Worm (Caenorhabditis elegans) whole organism, young adult: Measurements from ENCODE around the gene gst-29.

ENCODE experiments used
- B0261.1 ChIP-seq: sonication (generic microtip); optimal IDR thresholded peaks from 2 replicates; lab custom pipeline; 2016; ENCODE audit warnings: mild to moderate bottlenecking, missing genetic modification characterization, moderate library complexity, missing compliant biosample characterization
- D2030.7 ChIP-seq: fragments of 200-800 bp; sonication (Bioruptor generic); IDR thresholded peaks from 2 replicates; pipeline ENCODE4 v1.3.6; 2022; ENCODE audit warnings: missing genetic modification reagents, missing genetic modification characterization, missing compliant biosample characterization
- F10E7.11 ChIP-seq: sonication (generic microtip); optimal IDR thresholded peaks from 2 replicates; lab custom pipeline; 2017; ENCODE audit warnings: mild to moderate bottlenecking, missing genetic modification characterization, moderate library complexity, missing compliant biosample characterization
- F22D6.2 ChIP-seq: sonication (generic microtip); optimal IDR thresholded peaks from 2 replicates; lab custom pipeline; 2016; ENCODE audit warnings: mild to moderate bottlenecking, missing genetic modification characterization, missing compliant biosample characterization
- F57C9.4 ChIP-seq: sonication (generic microtip); optimal IDR thresholded peaks from 2 replicates; lab custom pipeline; 2017; ENCODE audit warnings: mild to moderate bottlenecking, missing genetic modification characterization, missing compliant biosample characterization
- K11D2.4 ChIP-seq: fragments of 200-800 bp; sonication (Bioruptor generic); IDR thresholded peaks from 2 replicates; pipeline ENCODE4 v1.3.6; 2022; ENCODE audit warnings: missing genetic modification reagents, missing genetic modification characterization, missing compliant biosample characterization
- Y53G8AR.9 ChIP-seq: fragments of 200-800 bp; sonication (Bioruptor generic); conservative IDR thresholded peaks from 2 replicates; pipeline ENCODE4 v1.3.6; 2022; ENCODE audit warnings: missing genetic modification reagents, missing genetic modification characterization, missing compliant biosample characterization
- Y56A3A.18 ChIP-seq: fragments of 200-800 bp; sonication (Bioruptor generic); IDR thresholded peaks from 2 replicates; pipeline ENCODE4 v1.3.6; 2022; ENCODE audit warnings: missing genetic modification reagents, missing genetic modification characterization, missing compliant biosample characterization
- Y95B8A.8 ChIP-seq: fragments of 200-800 bp; sonication (Bioruptor generic); IDR thresholded peaks from 2 replicates; pipeline ENCODE4 v1.3.6; 2022; ENCODE audit warnings: missing genetic modification reagents, missing genetic modification characterization, missing compliant biosample characterization
- attf-5 ChIP-seq: fragments of 200-800 bp; sonication (Bioruptor generic); optimal IDR thresholded peaks from 2 replicates; lab custom pipeline; 2018; ENCODE audit warnings: mild to moderate bottlenecking, missing genetic modification characterization, missing compliant biosample characterization
- bed-2 ChIP-seq: fragments of 200-800 bp; sonication (Bioruptor generic); IDR thresholded peaks from 2 replicates; pipeline ENCODE4 v1.3.6; 2022; ENCODE audit warnings: missing genetic modification reagents, missing genetic modification characterization, missing compliant biosample characterization
- cebp-1 ChIP-seq, 2 experiments: fragments of 200-800 bp in 1 of 2; sonication (Bioruptor generic) in 1 of 2; sonication (generic microtip) in 1 of 2; IDR thresholded peaks in 1 of 2; optimal IDR thresholded peaks in 1 of 2; 2 replicates each; pipeline versions ENCODE4 v1.3.6 to Lab custom; 2017 to 2022; ENCODE audit warnings: missing compliant biosample characterization in 2 of 2, missing genetic modification characterization in 2 of 2, mild to moderate bottlenecking in 1 of 2, missing genetic modification reagents in 1 of 2, moderate library complexity in 1 of 2
- ceh-27 ChIP-seq: fragments of 200-800 bp; sonication (Bioruptor generic); optimal IDR thresholded peaks from 2 replicates; lab custom pipeline; 2018; ENCODE audit warnings: mild to moderate bottlenecking, missing genetic modification characterization, moderate library complexity, missing compliant biosample characterization
- ceh-40 ChIP-seq: fragments of 200-800 bp; sonication (Bioruptor generic); IDR thresholded peaks from 2 replicates; pipeline ENCODE4 v1.3.6; 2022; ENCODE audit warnings: missing genetic modification characterization, missing compliant biosample characterization
- ceh-58 ChIP-seq: fragments of 200-800 bp; sonication (Bioruptor generic); IDR thresholded peaks from 2 replicates; pipeline ENCODE4 v1.3.6; 2022; ENCODE audit warnings: missing genetic modification characterization, missing compliant biosample characterization
- ceh-91 ChIP-seq: fragments of 200-800 bp; sonication (Bioruptor generic); IDR thresholded peaks from 2 replicates; pipeline ENCODE4 v1.3.6; 2022; ENCODE audit warnings: missing genetic modification reagents, missing genetic modification characterization, missing compliant biosample characterization
- die-1 ChIP-seq: sonication (generic microtip); optimal IDR thresholded peaks from 2 replicates; lab custom pipeline; 2016; ENCODE audit warnings: missing genotype, mild to moderate bottlenecking, missing genetic modification characterization, missing compliant biosample characterization
- efl-1 ChIP-seq: fragments of 150-350 bp; optimal IDR thresholded peaks from 2 replicates; lab custom pipeline; 2014; ENCODE audit warnings: missing biosample characterization, missing genetic modification reagents, missing genetic modification characterization
- ekl-4 ChIP-seq: fragments of 200-800 bp; sonication (Bioruptor generic); IDR thresholded peaks from 2 replicates; pipeline ENCODE4 v1.3.6; 2022; ENCODE audit warnings: missing genetic modification reagents, missing genetic modification characterization, missing compliant biosample characterization
- gei-17 ChIP-seq: fragments of 200-800 bp; sonication (Bioruptor generic); optimal IDR thresholded peaks from 2 replicates; lab custom pipeline; 2018; ENCODE audit warnings: mild to moderate bottlenecking, missing genetic modification characterization, missing compliant biosample characterization
- hmg-1.2 ChIP-seq: fragments of 200-800 bp; sonication (Bioruptor generic); IDR thresholded peaks from 2 replicates; pipeline ENCODE4 v1.3.6; 2022; ENCODE audit warnings: missing genetic modification reagents, missing genetic modification characterization, missing compliant biosample characterization
- let-526 ChIP-seq: fragments of 200-800 bp; sonication (Bioruptor generic); IDR thresholded peaks from 2 replicates; pipeline ENCODE4 v1.3.6; 2022; ENCODE audit warnings: missing genetic modification reagents, missing genetic modification characterization, missing compliant biosample characterization
- let-607 ChIP-seq, 2 experiments: fragments of 200-800 bp in 1 of 2; sonication (Bioruptor generic) in 1 of 2; sonication (generic microtip) in 1 of 2; optimal IDR thresholded peaks; 2 replicates each; lab custom pipeline; 2016 to 2018; ENCODE audit warnings: mild to moderate bottlenecking in 2 of 2, missing compliant biosample characterization in 2 of 2, missing genetic modification characterization in 2 of 2, moderate library complexity in 2 of 2, missing genotype in 1 of 2
- lin-54 ChIP-seq: fragments of 200-800 bp; sonication (Bioruptor generic); optimal IDR thresholded peaks from 2 replicates; lab custom pipeline; 2018; ENCODE audit warnings: mild to moderate bottlenecking, missing genetic modification characterization, missing compliant biosample characterization
- mcd-1 ChIP-seq: fragments of 200-800 bp; sonication (Bioruptor generic); IDR thresholded peaks from 2 replicates; pipeline ENCODE4 v1.3.6; 2022; ENCODE audit warnings: missing genetic modification reagents, missing genetic modification characterization, missing compliant biosample characterization
- mel-28 ChIP-seq: sonication (generic microtip); optimal IDR thresholded peaks from 2 replicates; lab custom pipeline; 2016; ENCODE audit warnings: borderline replicate concordance, mild to moderate bottlenecking, missing genetic modification characterization, missing compliant biosample characterization
- mes-4 ChIP-seq: sonication (generic microtip); optimal IDR thresholded peaks from 2 replicates; lab custom pipeline; 2016; ENCODE audit warnings: missing genotype, missing genetic modification characterization, missing compliant biosample characterization
- nhr-80 ChIP-seq: sonication (generic microtip); optimal IDR thresholded peaks from 2 replicates; lab custom pipeline; 2016; ENCODE audit warnings: missing genetic modification characterization, missing compliant biosample characterization
- nhr-90 ChIP-seq: sonication (generic microtip); optimal IDR thresholded peaks from 2 replicates; lab custom pipeline; 2016; ENCODE audit warnings: missing genotype, mild to moderate bottlenecking, missing genetic modification characterization, missing compliant biosample characterization
- pbrm-1 ChIP-seq: fragments of 200-800 bp; sonication (Bioruptor generic); IDR thresholded peaks from 2 replicates; pipeline ENCODE4 v1.3.6; 2022; ENCODE audit warnings: missing genetic modification reagents, missing genetic modification characterization, missing compliant biosample characterization
- rpc-1 ChIP-seq, 2 experiments: fragments of 150-350 bp in 1 of 2; sonication (generic microtip) in 1 of 2; optimal IDR thresholded peaks; 2 replicates each; lab custom pipeline; 2014 to 2018; ENCODE audit warnings: missing biosample characterization in 1 of 2, missing genetic modification characterization in 1 of 2, missing genetic modification reagents in 1 of 2, missing genotype in 1 of 2
- sptf-2 ChIP-seq: fragments of 200-800 bp; sonication (Bioruptor generic); optimal IDR thresholded peaks from 2 replicates; lab custom pipeline; 2018; ENCODE audit warnings: mild to moderate bottlenecking, missing genetic modification characterization, missing compliant biosample characterization
- tbp1 ChIP-seq: fragments of 200-800 bp; sonication (Bioruptor generic); optimal IDR thresholded peaks from 2 replicates; lab custom pipeline; 2018; ENCODE audit warnings: mild to moderate bottlenecking, missing genetic modification characterization, missing compliant biosample characterization
- tbx-9 ChIP-seq: sonication (generic microtip); optimal IDR thresholded peaks from 2 replicates; lab custom pipeline; 2016; ENCODE audit warnings: borderline replicate concordance, missing genetic modification characterization, inconsistent platforms, missing compliant biosample characterization
- tlf-1 ChIP-seq: fragments of 200-800 bp; sonication (Bioruptor generic); optimal IDR thresholded peaks from 2 replicates; lab custom pipeline; 2018; ENCODE audit warnings: mild to moderate bottlenecking, missing genetic modification characterization, missing compliant biosample characterization
- unc-62 ChIP-seq: fragments of 150-350 bp; optimal IDR thresholded peaks from 2 replicates; lab custom pipeline; 2014; ENCODE audit warnings: missing biosample characterization, missing genetic modification reagents, missing genetic modification characterization
- ztf-18 ChIP-seq: sonication (generic microtip); optimal IDR thresholded peaks from 2 replicates; lab custom pipeline; 2016; ENCODE audit warnings: missing genotype, mild to moderate bottlenecking, missing genetic modification characterization, missing compliant biosample characterization
- ztf-22 ChIP-seq: fragments of 200-800 bp; sonication (Bioruptor generic); optimal IDR thresholded peaks from 2 replicates; lab custom pipeline; 2018; ENCODE audit warnings: mild to moderate bottlenecking, missing genetic modification characterization, moderate library complexity, missing compliant biosample characterization
- ztf-25 ChIP-seq: fragments of 200-800 bp; sonication (Bioruptor generic); IDR thresholded peaks from 2 replicates; pipeline ENCODE4 v1.3.6; 2022; ENCODE audit warnings: missing genetic modification reagents, missing genetic modification characterization, missing compliant biosample characterization
- ztf-26 ChIP-seq: sonication (generic microtip); optimal IDR thresholded peaks from 2 replicates; lab custom pipeline; 2017; ENCODE audit warnings: missing genetic modification characterization, missing compliant biosample characterization
- ztf-28 ChIP-seq: fragments of 200-800 bp; sonication (Bioruptor generic); IDR thresholded peaks from 2 replicates; pipeline ENCODE4 v1.3.6; 2022; ENCODE audit warnings: missing genetic modification reagents, missing genetic modification characterization, missing compliant biosample characterization
- ztf-3 ChIP-seq: fragments of 200-800 bp; sonication (Bioruptor generic); optimal IDR thresholded peaks from 2 replicates; lab custom pipeline; 2018; ENCODE audit warnings: mild to moderate bottlenecking, missing genetic modification characterization, missing compliant biosample characterization
- ztf-6 ChIP-seq: fragments of 200-800 bp; sonication (Bioruptor generic); IDR thresholded peaks from 2 replicates; pipeline ENCODE4 v1.3.6; 2022; ENCODE audit warnings: missing genetic modification reagents, missing genetic modification characterization, missing compliant biosample characterization

gst-29 gene

ce11 chrII:15197500-15197899, 27.8 kb upstream of the gst-29 start:
- TF ChIP-seq ztf-26 (tag; lab: Kevin White, UChicago) (no peak), ztf-28 (0 out of 2 replicates have a peak, but pooled peaks have one; percentile 15), ztf-18 (tag; lab: Kevin White, UChicago) (no peak), Y53G8AR.9 (GFP tag; lab: Robert Waterston, UW) (0 out of 2 replicates have a peak, but pooled peaks have one; percentile 42), attf-5 (peak; percentile 37), cebp-1 (GFP tag; IDR thresholded peaks at IDR 0.05; lab: Robert Waterston, UW) (no peak), cebp-1 (tag; optimal IDR thresholded peaks at IDR 0.05; lab: Kevin White, UChicago) (peak; percentile 23), nhr-80 (tag; lab: Kevin White, UChicago) (peak; percentile 77)

DNA sequence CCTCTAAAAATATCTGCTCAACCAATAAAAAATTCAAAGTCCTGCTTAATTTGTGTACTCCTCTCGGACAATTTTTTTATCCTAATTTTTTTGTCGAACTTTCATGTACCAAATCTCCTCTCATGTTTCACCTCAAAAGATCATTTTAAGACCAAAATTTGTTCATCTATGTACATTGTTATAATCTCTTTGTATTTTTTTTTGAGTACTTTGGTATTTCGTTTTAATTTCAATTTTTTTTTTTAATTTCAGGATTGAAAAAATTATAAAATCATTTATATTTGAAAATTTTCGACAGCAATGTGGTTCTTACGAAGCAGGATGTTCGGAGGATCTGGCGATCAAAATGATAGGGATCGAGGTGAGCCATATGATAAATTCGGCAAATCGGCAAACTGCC, 26.8 kb upstream of the gst-29 start, which contains the start of gene spsb-1:
spsb-1 (plus strand) TSS at position 301 of the 400 bp plus-strand sequence.
- no peak for TF ChIP-seq ceh-40 (GFP tag; lab: Robert Waterston, UW)
- no peak for TF ChIP-seq die-1 (tag; lab: Kevin White, UChicago)
- TF ChIP-seq pbrm-1 (GFP tag; lab: Robert Waterston, UW): no peak
- TF ChIP-seq let-607 (tag; optimal IDR thresholded peaks at IDR 0.05; lab: Kevin White, UChicago): no peak
- no peak for TF ChIP-seq ceh-91
- no peak for TF ChIP-seq nhr-90 (tag; lab: Kevin White, UChicago)
- TF ChIP-seq tlf-1 (GFP tag; lab: Kevin White, UChicago): no peak
- no peak for TF ChIP-seq Y56A3A.18 (GFP tag; lab: Robert Waterston, UW)
- TF ChIP-seq mcd-1 (GFP tag; lab: Robert Waterston, UW): no peak
- TF ChIP-seq lin-54 (GFP tag; lab: Kevin White, UChicago): no peak
- TF ChIP-seq gei-17: no peak
- TF ChIP-seq sptf-2 (GFP tag; lab: Kevin White, UChicago): no peak
- TF ChIP-seq tbp1: no peak
- no peak for TF ChIP-seq let-526
- TF ChIP-seq F22D6.2 (tag; lab: Kevin White, UChicago): no peak

DNA sequence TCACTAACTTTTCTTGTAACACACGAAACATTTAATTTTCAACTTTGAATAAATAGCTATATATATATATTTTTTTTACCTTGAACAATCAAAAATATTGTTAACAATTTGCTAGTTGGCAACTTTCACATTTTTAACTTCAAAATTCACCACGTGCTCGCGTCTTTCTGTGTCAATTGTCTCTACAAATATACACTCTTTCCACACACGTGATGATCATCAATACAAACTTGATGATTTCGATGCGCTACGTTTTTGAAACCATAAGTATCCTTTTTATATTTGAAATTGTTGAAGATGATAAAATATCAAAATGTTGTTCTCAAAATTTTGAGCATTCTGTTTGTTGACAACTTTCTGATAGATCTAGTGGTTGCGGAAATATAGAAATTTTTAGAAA, 25.7 kb upstream of the gst-29 start:
- TF ChIP-seq mel-28 (tag; lab: Kevin White, UChicago) (no peak), F57C9.4 (tag; lab: Kevin White, UChicago) (no peak), K11D2.4 (GFP tag; lab: Robert Waterston, UW) (no peak)

ce11 chrII:15193961-15194360, 24.3 kb upstream of the gst-29 start:
- no peak for TF ChIP-seq F10E7.11
- TF ChIP-seq ztf-3: no peak
- TF ChIP-seq rpc-1 (optimal IDR thresholded peaks at IDR 0.05; lab: Kevin White, UChicago): no peak
- TF ChIP-seq rpc-1 (tag; optimal IDR thresholded peaks at IDR 0.05; lab: Kevin White, UChicago): no peak
- TF ChIP-seq mel-28 (tag; lab: Kevin White, UChicago): no peak
- TF ChIP-seq ceh-27: no peak
- no peak for TF ChIP-seq ztf-6 (GFP tag; lab: Robert Waterston, UW)
- TF ChIP-seq efl-1 (GFP tag; lab: Kevin White, UChicago): no peak
- TF ChIP-seq ceh-91: no peak
- no peak for TF ChIP-seq bed-2 (GFP tag; lab: Robert Waterston, UW)
- no peak for TF ChIP-seq Y95B8A.8 (GFP tag; lab: Robert Waterston, UW)
- no peak for TF ChIP-seq F57C9.4 (tag; lab: Kevin White, UChicago)
- TF ChIP-seq attf-5: peak; percentile 43
- no peak for TF ChIP-seq D2030.7 (GFP tag; lab: Robert Waterston, UW)
- TF ChIP-seq ztf-25 (GFP tag; lab: Robert Waterston, UW): no peak
- TF ChIP-seq mes-4 (tag; lab: Kevin White, UChicago): no peak
- TF ChIP-seq ztf-22 (GFP tag; lab: Kevin White, UChicago): peak; percentile 26
- TF ChIP-seq let-526: no peak
- TF ChIP-seq hmg-1.2: peak; percentile 27; the same call in 1 of the 2 replicates
- no peak for TF ChIP-seq unc-62 (GFP tag; lab: Kevin White, UChicago)
- TF ChIP-seq cebp-1 (GFP tag; IDR thresholded peaks at IDR 0.05; lab: Robert Waterston, UW): no peak
- peak; percentile 46 for TF ChIP-seq cebp-1 (tag; optimal IDR thresholded peaks at IDR 0.05; lab: Kevin White, UChicago)
- TF ChIP-seq B0261.1: no peak
- TF ChIP-seq F22D6.2 (tag; lab: Kevin White, UChicago): no peak
- no peak for TF ChIP-seq ekl-4 (GFP tag; lab: Robert Waterston, UW)
- no peak for TF ChIP-seq ztf-18 (tag; lab: Kevin White, UChicago)
- no peak for TF ChIP-seq ceh-58 (GFP tag; lab: Robert Waterston, UW)
- no peak for TF ChIP-seq tbx-9
